Worm (Caenorhabditis elegans): ENCODE measurements around the gene ZC455.1.

DNA sequence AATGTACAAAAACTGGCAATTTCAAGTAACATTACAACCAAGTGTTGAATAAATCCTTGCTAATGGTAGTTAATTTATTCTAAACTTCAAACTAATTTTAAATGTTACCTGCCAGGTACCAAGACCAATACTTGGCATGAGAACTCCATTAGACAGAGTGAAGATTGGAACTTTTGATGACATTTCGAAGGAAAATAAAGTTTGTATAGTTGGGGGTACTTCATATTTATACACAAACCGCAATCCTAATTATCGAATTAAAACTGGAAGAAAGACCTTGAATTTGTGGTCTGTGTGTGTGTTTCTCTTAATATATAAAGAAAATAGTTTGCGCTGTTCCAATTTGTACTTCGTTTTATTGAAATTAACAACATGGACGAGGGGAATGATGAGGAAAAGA, 36.6 kb downstream of the ZC455.1 start, which contains the start of gene ZC443.1:
- TF ChIP-seq him-1 (tag; optimal IDR thresholded peaks at IDR 0.05) (no peak), W03F9.2 (tag; optimal IDR thresholded peaks at IDR 0.05) (no peak), dao-5 (tag; optimal IDR thresholded peaks at IDR 0.05) (no peak)
